Worm (Caenorhabditis elegans): ENCODE measurements around the gene npax-1.
A peak's percentile ranks its signal among the peaks of the same experiment; 100 is the strongest.

Gene npax-1

DNA sequence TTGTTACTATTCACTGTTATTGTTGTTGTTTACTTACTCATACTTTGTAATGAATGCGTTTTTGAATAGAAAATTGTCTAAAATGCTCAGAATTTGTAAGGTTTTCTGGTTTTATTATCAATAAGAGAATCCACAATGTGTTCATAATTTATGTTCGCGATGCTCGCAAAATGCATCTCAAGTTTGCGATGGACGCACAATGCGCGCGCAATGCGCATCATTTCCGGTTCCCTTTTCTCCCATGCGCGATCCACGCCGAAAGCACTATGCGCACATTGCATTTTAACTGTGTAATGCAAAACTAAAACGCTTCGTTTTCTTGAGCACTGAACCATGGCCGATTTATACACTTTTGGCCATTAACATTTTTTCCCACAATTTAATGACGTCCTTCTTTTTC lies 11.7 kb downstream of the npax-1 start (continued):
- no peak for TF ChIP-seq lin-15B (tag; optimal IDR thresholded peaks at IDR 0.05)
- TF ChIP-seq unc-39 (tag; optimal IDR thresholded peaks at IDR 0.05): no peak
- peak in 1 of 2 experiments; percentile 0 for TF ChIP-seq unc-62 (GFP tag; optimal IDR thresholded peaks at IDR 0.05 in 1 of 2)
- no peak for TF ChIP-seq unc-62 (tag; optimal IDR thresholded peaks at IDR 0.05)
- TF ChIP-seq madf-5 (GFP tag; IDR thresholded peaks at IDR 0.05): 0 out of 4 replicates have a peak, but pooled peaks of 1 of the 2 experiments have one; percentile 21
- TF ChIP-seq aly-2 (tag; optimal IDR thresholded peaks at IDR 0.05): no peak
- no peak for TF ChIP-seq ceh-32 (tag; optimal IDR thresholded peaks at IDR 0.05; ENCODE audit: poor library complexity)
- TF ChIP-seq duxl-1 (tag; optimal IDR thresholded peaks at IDR 0.05; ENCODE audit: poor library complexity): no peak
- TF ChIP-seq gei-8 (GFP tag; optimal IDR thresholded peaks at IDR 0.05): peak; percentile 64

ce11 chrII:7317468-7317867 lies 13.7 kb downstream of the npax-1 start, which contains the start of gene F21D12.2:
F21D12.2 (plus strand) TSS chrII:7317768.
- no peak for TF ChIP-seq Y105C5A.15 (GFP tag; IDR thresholded peaks at IDR 0.05)
- no peak for TF ChIP-seq F10B5.3 (tag; optimal IDR thresholded peaks at IDR 0.05)
- no peak for TF ChIP-seq aha-1 (tag)
- TF ChIP-seq Y5F2A.4 (GFP tag; optimal IDR thresholded peaks at IDR 0.05): no peak
- no peak for TF ChIP-seq Y75B8A.6 (GFP tag; IDR thresholded peaks at IDR 0.05)
- no peak for TF ChIP-seq pha-4 (GFP tag; IDR thresholded peaks at IDR 0.05)
- no peak for TF ChIP-seq pha-4 (tag; optimal IDR thresholded peaks at IDR 0.05)
- TF ChIP-seq dve-1 (tag; optimal IDR thresholded peaks at IDR 0.05; ENCODE audit: insufficient read depth): no peak
- no peak for TF ChIP-seq F26F4.8 (GFP tag; conservative IDR thresholded peaks at IDR 0.05)
- TF ChIP-seq lin-39 (tag; optimal IDR thresholded peaks at IDR 0.05): no peak
- TF ChIP-seq nhr-42 (GFP tag; IDR thresholded peaks at IDR 0.05): no peak
- no peak for TF ChIP-seq ctbp-1 (GFP tag; IDR thresholded peaks at IDR 0.05)
- no peak for TF ChIP-seq D1046.2 (GFP tag; IDR thresholded peaks at IDR 0.05)
- no peak for TF ChIP-seq php-3 (GFP tag; IDR thresholded peaks at IDR 0.05)
- no peak for TF ChIP-seq duxl-1 (tag; optimal IDR thresholded peaks at IDR 0.05; ENCODE audit: poor library complexity)
- TF ChIP-seq mxl-3 (GFP tag; optimal IDR thresholded peaks at IDR 0.05): no peak
- TF ChIP-seq lsy-2 (tag; optimal IDR thresholded peaks at IDR 0.05): no peak

ce11 chrII:7314083-7314482 lies 17.0 kb downstream of the npax-1 start, which contains the start of gene F45E12.6:
F45E12.6 (minus strand) TSS chrII:7314183.
- TF ChIP-seq nhr-6 (tag; optimal IDR thresholded peaks at IDR 0.05) (no peak), spr-1 (tag; optimal IDR thresholded peaks at IDR 0.05) (no peak), F26F4.8 (GFP tag; conservative IDR thresholded peaks at IDR 0.05) (no peak)

DNA sequence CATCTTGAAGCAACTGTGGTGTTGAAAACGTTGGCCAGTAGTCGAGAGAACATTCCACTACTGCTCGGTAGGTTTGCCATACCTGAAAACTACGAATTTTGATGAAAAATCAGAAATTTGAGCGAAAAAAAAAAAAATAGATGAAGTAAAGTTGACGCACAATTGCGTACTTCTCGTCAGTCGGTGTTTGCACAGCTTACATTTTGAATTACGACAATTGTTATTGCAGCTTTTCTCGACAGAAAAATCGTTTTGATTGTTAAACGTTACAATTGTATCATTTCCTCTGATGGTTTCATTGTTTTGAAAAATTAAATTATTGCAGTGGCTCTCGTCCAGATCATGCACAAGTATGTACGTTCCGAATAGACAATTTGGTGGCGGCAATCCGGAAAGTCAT lies 21.1 kb downstream of the npax-1 start, which contains the start of the genes F45E12.5 and cnep-1:
F45E12.5 (minus strand) TSS at position 93 of the 400 bp plus-strand sequence.
cnep-1 (plus strand) TSS at position 326 of the 400 bp plus-strand sequence.
- TF ChIP-seq duxl-1 (tag; optimal IDR thresholded peaks at IDR 0.05; ENCODE audit: poor library complexity): no peak
- TF ChIP-seq zfp-2 (tag; optimal IDR thresholded peaks at IDR 0.05): no peak
- no peak for TF ChIP-seq lin-38 (GFP tag; IDR thresholded peaks at IDR 0.05)
- TF ChIP-seq egl-43 (GFP tag; IDR thresholded peaks at IDR 0.05): no peak
- peak in 1 of 2 experiments; percentile 34 for TF ChIP-seq lsy-2 (tag; optimal IDR thresholded peaks at IDR 0.05)
- TF ChIP-seq snpc-4 (tag; optimal IDR thresholded peaks at IDR 0.05): no peak
- no peak for TF ChIP-seq unc-39 (tag; optimal IDR thresholded peaks at IDR 0.05)

DNA sequence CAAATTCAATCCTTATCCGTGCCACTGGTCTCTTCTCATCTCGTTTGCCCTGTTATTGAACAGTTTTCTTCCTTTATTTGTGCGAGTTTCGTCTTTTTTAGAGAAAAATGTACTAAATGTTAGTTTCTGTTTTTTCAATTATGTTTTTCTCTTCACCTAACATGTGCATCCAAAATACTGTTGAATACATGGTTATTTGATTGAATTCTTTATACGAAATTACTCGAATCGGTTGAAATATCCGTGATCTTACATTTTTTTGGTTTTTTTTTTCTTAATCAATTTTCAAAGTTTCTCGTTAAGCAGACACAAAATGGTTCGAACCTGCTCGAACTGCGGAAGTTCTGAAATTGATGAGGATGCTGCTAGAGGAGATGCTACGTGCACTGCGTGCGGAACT lies 25.6 kb downstream of the npax-1 start, which contains the start of gene brf-1:
brf-1 (plus strand) TSS at position 301 of the 400 bp plus-strand sequence.
- no peak for TF ChIP-seq jun-1 (tag; optimal IDR thresholded peaks at IDR 0.05)
- no peak for TF ChIP-seq mdl-1 (tag; optimal IDR thresholded peaks at IDR 0.05)
- no peak for TF ChIP-seq madf-5 (GFP tag; IDR thresholded peaks at IDR 0.05)
- TF ChIP-seq hlh-11 (tag; optimal IDR thresholded peaks at IDR 0.05): no peak
- TF ChIP-seq dmd-9 (GFP tag; IDR thresholded peaks at IDR 0.05): no peak
- no peak for TF ChIP-seq R02D3.7 (tag; optimal IDR thresholded peaks at IDR 0.05)
- no peak for TF ChIP-seq nhr-48 (tag; optimal IDR thresholded peaks at IDR 0.05)
- no peak for TF ChIP-seq aha-1 (tag)
- no peak for TF ChIP-seq madf-9 (GFP tag; conservative IDR thresholded peaks at IDR 0.05)
- TF ChIP-seq zip-2 (tag; optimal IDR thresholded peaks at IDR 0.05): no peak
- TF ChIP-seq ztf-11 (tag; optimal IDR thresholded peaks at IDR 0.05): no peak
- no peak for TF ChIP-seq ces-1 (GFP tag; optimal IDR thresholded peaks at IDR 0.05)
- TF ChIP-seq Y105C5A.15 (GFP tag; IDR thresholded peaks at IDR 0.05): no peak
- no peak for TF ChIP-seq duxl-1 (tag; optimal IDR thresholded peaks at IDR 0.05; ENCODE audit: poor library complexity)
- no peak for TF ChIP-seq ZK337.2 (GFP tag; IDR thresholded peaks at IDR 0.05)
- no peak for TF ChIP-seq arid-1 (GFP tag; conservative IDR thresholded peaks at IDR 0.05)

Data from whole organism, L4 larva.